Worm (Caenorhabditis elegans): ENCODE results near the gene Y50D4A.4.

DNA sequence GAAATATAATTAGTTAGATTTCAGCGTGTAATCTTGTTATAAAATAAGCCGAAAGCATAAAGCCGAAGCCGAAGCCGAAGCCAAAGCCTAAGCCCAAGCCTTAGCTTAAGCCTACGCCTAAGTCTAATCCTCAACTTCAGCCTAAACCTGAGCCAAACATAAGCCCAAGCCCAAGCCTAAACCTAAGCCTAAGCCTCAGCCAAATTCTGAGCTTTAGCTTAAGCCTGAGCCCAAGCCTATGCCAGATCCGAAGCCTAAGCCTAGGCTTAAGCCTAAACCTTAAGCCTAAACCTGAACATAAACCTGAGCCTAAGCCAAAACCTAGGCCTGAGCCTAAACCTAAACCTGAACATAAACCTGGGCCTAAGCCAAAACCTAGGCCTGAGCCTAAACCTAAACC lies 35.2 kb downstream of the Y50D4A.4 start:
- no peak for TF ChIP-seq zip-5 (tag; optimal IDR thresholded peaks at IDR 0.05)
- no peak for TF ChIP-seq ceh-34 (tag; optimal IDR thresholded peaks at IDR 0.05)
- TF ChIP-seq odd-2 (tag; optimal IDR thresholded peaks at IDR 0.05) = no peak
- no peak for TF ChIP-seq nhr-11 (tag; optimal IDR thresholded peaks at IDR 0.05)
- no peak for TF ChIP-seq T23F11.4 (GFP tag; optimal IDR thresholded peaks at IDR 0.05)
- TF ChIP-seq fkh-10 (GFP tag; optimal IDR thresholded peaks at IDR 0.05) = no peak
- no peak for TF ChIP-seq ceh-6 (GFP tag; optimal IDR thresholded peaks at IDR 0.05)
- TF ChIP-seq fax-1 (tag; optimal IDR thresholded peaks at IDR 0.05) = no peak
- no peak for TF ChIP-seq lim-6 (tag; optimal IDR thresholded peaks at IDR 0.05)
- no peak for TF ChIP-seq C08G9.2 (tag; optimal IDR thresholded peaks at IDR 0.05)
- TF ChIP-seq ceh-22 (tag; optimal IDR thresholded peaks at IDR 0.05) = no peak
- peak; percentile 79 for TF ChIP-seq dve-1 (tag; optimal IDR thresholded peaks at IDR 0.05)
